Fruit fly (Drosophila melanogaster): ENCODE results near the gene Eig71Ef.

Eig71Ef gene

dm6 chr3L:15616490-15616889 lies 40.7 kb downstream of the Eig71Ef start (continued):
- TF ChIP-seq Hr51 (GFP tag; optimal IDR thresholded peaks at IDR 0.05), result peak in 1 of 2 experiments; percentile 44
- TF ChIP-seq Meics (GFP tag; optimal IDR thresholded peaks at IDR 0.05), result peak; percentile 55
- peak; percentile 6 for TF ChIP-seq Oli (tag; optimal IDR thresholded peaks at IDR 0.05)
- peak; percentile 48 for TF ChIP-seq gem (tag; optimal IDR thresholded peaks at IDR 0.05)
- TF ChIP-seq CG7556 (GFP tag; optimal IDR thresholded peaks at IDR 0.05), result peak; percentile 52
- peak; percentile 39 for TF ChIP-seq CG9727 (GFP tag; optimal IDR thresholded peaks at IDR 0.05)
- peak; percentile 40 for TF ChIP-seq CG18262 (tag; optimal IDR thresholded peaks at IDR 0.05)
- TF ChIP-seq CG3065 (GFP tag; optimal IDR thresholded peaks at IDR 0.05), result no peak
- TF ChIP-seq CG2712 (tag; optimal IDR thresholded peaks at IDR 0.05), result peak; percentile 25
- TF ChIP-seq Atf6 (GFP tag; IDR thresholded peaks at IDR 0.05), result no peak
- no peak for TF ChIP-seq exex (tag; optimal IDR thresholded peaks at IDR 0.05)
- peak; percentile 59; the same call in 1 of the 3 replicates for TF ChIP-seq CG17361 (GFP tag; IDR thresholded peaks at IDR 0.05)
- TF ChIP-seq Nf-YC (tag; optimal IDR thresholded peaks at IDR 0.05), result peak; percentile 16
- no peak for TF ChIP-seq shn (GFP tag; optimal IDR thresholded peaks at IDR 0.05)
- TF ChIP-seq cwo (GFP tag; optimal IDR thresholded peaks at IDR 0.05), result peak; percentile 10
- TF ChIP-seq CG2678 (tag; optimal IDR thresholded peaks at IDR 0.05), result peak; percentile 73
- TF ChIP-seq CG17385 (GFP tag; optimal IDR thresholded peaks at IDR 0.05), result peak; percentile 1
- peak; percentile 29 for TF ChIP-seq CG13424 (tag; optimal IDR thresholded peaks at IDR 0.05)

- TF ChIP-seq CG7839 (tag; optimal IDR thresholded peaks at IDR 0.05) (no peak), CG11085 (GFP tag; IDR thresholded peaks at IDR 0.05) (no peak), CG4282 (GFP tag; optimal IDR thresholded peaks at IDR 0.05) (no peak), Eip74EF (GFP tag; optimal IDR thresholded peaks at IDR 0.05) (no peak), pfk (GFP tag; optimal IDR thresholded peaks at IDR 0.05) (no peak), CG32532 (GFP tag; IDR thresholded peaks at IDR 0.05) (no peak), Xbp1 (GFP tag; optimal IDR thresholded peaks at IDR 0.05) (no peak), GATAe (GFP tag; conservative IDR thresholded peaks at IDR 0.05) (no peak), Rfx (GFP tag; IDR thresholded peaks at IDR 0.05) (no peak), pita (GFP tag; optimal IDR thresholded peaks at IDR 0.05) (no peak), CG33557 (GFP tag; optimal IDR thresholded peaks at IDR 0.05) (no peak), E2f1 (GFP tag; IDR thresholded peaks at IDR 0.05) (no peak), pum (GFP tag; optimal IDR thresholded peaks at IDR 0.05) (no peak), shn (GFP tag; optimal IDR thresholded peaks at IDR 0.05) (no peak), Med (GFP tag) (no peak), CG11093 (GFP tag; IDR thresholded peaks at IDR 0.05) (no peak), ind (GFP tag; optimal IDR thresholded peaks at IDR 0.05) (no peak)
These were observed 44.5 kb downstream of the Eig71Ef start, which contains the start of gene CG13449 for dm6 chr3L:15612728-15613127. Gene CG13449, minus strand, starts transcription at chr3L:15612828.

dm6 chr3L:15610109-15610508 lies 47.1 kb downstream of the Eig71Ef start, which contains the start of gene CG7650:
Gene CG7650, minus strand, starts transcription at chr3L:15610386.
- TF ChIP-seq pan (optimal IDR thresholded peaks at IDR 0.05), result no peak
- TF ChIP-seq pan (GFP tag; optimal IDR thresholded peaks at IDR 0.05 in 1 of 2, IDR thresholded peaks at IDR 0.05 in 1 of 2), result no peak
- TF ChIP-seq ash1 (GFP tag; optimal IDR thresholded peaks at IDR 0.05), result no peak
- TF ChIP-seq Stat92E (GFP tag; optimal IDR thresholded peaks at IDR 0.05), result peak in 1 of 3 experiments; percentile 65
- peak; percentile 74 for TF ChIP-seq YL-1 (GFP tag; optimal IDR thresholded peaks at IDR 0.05)
- TF ChIP-seq ap (GFP tag; IDR thresholded peaks at IDR 0.05), result no peak
- no peak for TF ChIP-seq Trl (optimal IDR thresholded peaks at IDR 0.05)
- TF ChIP-seq Trl (GFP tag; optimal IDR thresholded peaks at IDR 0.05), result no peak
- no peak for TF ChIP-seq CG4424 (GFP tag; optimal IDR thresholded peaks at IDR 0.05)
- peak; percentile 75 for TF ChIP-seq inv (GFP tag; IDR thresholded peaks at IDR 0.05; ENCODE audit: partially characterized antibody)
- peak; percentile 94 for TF ChIP-seq CG34224 (GFP tag; IDR thresholded peaks at IDR 0.05; ENCODE audit: partially characterized antibody)
- peak; percentile 66 for TF ChIP-seq gfzf (GFP tag; optimal IDR thresholded peaks at IDR 0.05)
- no peak for TF ChIP-seq tup (GFP tag; optimal IDR thresholded peaks at IDR 0.05)
- peak; percentile 29; the same call in 1 of the 2 replicates for TF ChIP-seq vvl (GFP tag; IDR thresholded peaks at IDR 0.05)
- no peak for TF ChIP-seq crol (GFP tag; IDR thresholded peaks at IDR 0.05)
- no peak for TF ChIP-seq CG10321 (GFP tag; IDR thresholded peaks at IDR 0.05)

Measured in whole organism, embryonic.